Fruit fly (Drosophila melanogaster): ENCODE data around the gene CG31279.

Gene CG31279

dm6 chr3R:16448378-16449134, 18.1 kb downstream of the CG31279 start (continued):
- TF ChIP-seq insv (GFP tag; optimal IDR thresholded peaks at IDR 0.05) (no peak), org-1 (GFP tag; optimal IDR thresholded peaks at IDR 0.05) (no peak), CG14710 (tag; optimal IDR thresholded peaks at IDR 0.05) (peak; percentile 54), CG8478 (optimal IDR thresholded peaks at IDR 0.05) (no peak), Rx (GFP tag; IDR thresholded peaks at IDR 0.05) (peak; percentile 86), tx (GFP tag; optimal IDR thresholded peaks at IDR 0.05) (peak; percentile 56), grn (GFP tag; optimal IDR thresholded peaks at IDR 0.05) (no peak), gro (GFP tag; optimal IDR thresholded peaks at IDR 0.05) (no peak), usp (GFP tag; optimal IDR thresholded peaks at IDR 0.05) (no peak), Hey (tag; optimal IDR thresholded peaks at IDR 0.05) (no peak), CkIIα-i1 (GFP tag; IDR thresholded peaks at IDR 0.05) (no peak), vvl (GFP tag; IDR thresholded peaks at IDR 0.05) (peak; percentile 80), trem (tag; optimal IDR thresholded peaks at IDR 0.05) (peak; percentile 75), CG2199 (GFP tag; IDR thresholded peaks at IDR 0.05) (peak; percentile 94), CG15514 (GFP tag; optimal IDR thresholded peaks at IDR 0.05) (peak; percentile 33), tin (GFP tag; optimal IDR thresholded peaks at IDR 0.05) (peak; percentile 4), CG6272 (GFP tag; IDR thresholded peaks at IDR 0.05) (peak; percentile 74), Asciz (GFP tag; optimal IDR thresholded peaks at IDR 0.05) (no peak), amos (GFP tag; IDR thresholded peaks at IDR 0.05; ENCODE audit: partially characterized antibody) (no peak), hth (optimal IDR thresholded peaks at IDR 0.05) (no peak), CG13894 (tag; optimal IDR thresholded peaks at IDR 0.05) (no peak), CG10321 (GFP tag; IDR thresholded peaks at IDR 0.05) (no peak), Abd-B (GFP tag; optimal IDR thresholded peaks at IDR 0.05) (peak; percentile 42), Vsx1 (GFP tag; optimal IDR thresholded peaks at IDR 0.05) (peak; percentile 65), eyg (GFP tag; optimal IDR thresholded peaks at IDR 0.05) (no peak), CG10462 (GFP tag; optimal IDR thresholded peaks at IDR 0.05) (no peak), CG10959 (GFP tag; IDR thresholded peaks at IDR 0.05) (peak; percentile 74), CG8944 (GFP tag; optimal IDR thresholded peaks at IDR 0.05) (no peak), CG18011 (GFP tag; optimal IDR thresholded peaks at IDR 0.05) (no peak), stc (GFP tag; IDR thresholded peaks at IDR 0.05) (peak; percentile 63), CG11696 (GFP tag; IDR thresholded peaks at IDR 0.05) (peak; percentile 72), luna (GFP tag; optimal IDR thresholded peaks at IDR 0.05) (no peak), CG3281 (GFP tag; optimal IDR thresholded peaks at IDR 0.05) (peak; percentile 60), prd (optimal IDR thresholded peaks at IDR 0.05) (no peak), prd (GFP tag; IDR thresholded peaks at IDR 0.05) (peak; percentile 83), mirr (GFP tag; optimal IDR thresholded peaks at IDR 0.05) (peak; percentile 20), kah (GFP tag; optimal IDR thresholded peaks at IDR 0.05) (no peak), hb (GFP tag; IDR thresholded peaks at IDR 0.05; ENCODE audit: partially characterized antibody) (no peak), CG2889 (GFP tag; IDR thresholded peaks at IDR 0.05) (peak; percentile 67; the same call in 2 of the 3 replicates), dati (GFP tag; IDR thresholded peaks at IDR 0.05) (peak; percentile 87), CG6683 (GFP tag; optimal IDR thresholded peaks at IDR 0.05) (no peak), CG9797 (GFP tag; optimal IDR thresholded peaks at IDR 0.05) (no peak), CG8359 (GFP tag; optimal IDR thresholded peaks at IDR 0.05; ENCODE audit: borderline replicate concordance) (peak; percentile 48), CG7963 (GFP tag; IDR thresholded peaks at IDR 0.05; ENCODE audit: partially characterized antibody) (no peak), CG7745 (tag; optimal IDR thresholded peaks at IDR 0.05) (no peak), Scr (GFP tag; IDR thresholded peaks at IDR 0.05; ENCODE audit: partially characterized antibody) (no peak), sens (GFP tag) (peak; percentile 84), sens-2 (GFP tag; IDR thresholded peaks at IDR 0.05) (peak; percentile 87), CG18599 (GFP tag; optimal IDR thresholded peaks at IDR 0.05) (peak; percentile 48), nerfin-1 (tag; optimal IDR thresholded peaks at IDR 0.05) (no peak), Aef1 (GFP tag; IDR thresholded peaks at IDR 0.05) (peak; percentile 72)

Data from whole organism, embryonic.